Worm (Caenorhabditis elegans) whole organism, young adult: ENCODE measurements around the gene F45D11.7.
"Not testable (repeated sequence)": the region's sequence is repeated elsewhere in the genome, so short reads cannot be mapped to it uniquely, and the experiment has no call there.

Experiments used
- B0019.2 ChIP-seq: fragments of 200-800 bp; sonication (Bioruptor generic); conservative IDR thresholded peaks from 2 replicates; pipeline ENCODE4 v1.3.6; 2022; ENCODE audit warnings: missing genetic modification reagents, missing genetic modification characterization, missing compliant biosample characterization
- B0261.1 ChIP-seq: sonication (generic microtip); optimal IDR thresholded peaks from 2 replicates; lab custom pipeline; 2016; ENCODE audit warnings: mild to moderate bottlenecking, missing genetic modification characterization, moderate library complexity, missing compliant biosample characterization
- C17E4.6 ChIP-seq: fragments of 200-800 bp; sonication (Bioruptor generic); IDR thresholded peaks from 2 replicates; pipeline ENCODE4 v1.3.6; 2022; ENCODE audit warnings: missing genetic modification reagents, missing genetic modification characterization, missing compliant biosample characterization
- F23B12.7 ChIP-seq: sonication (generic microtip); optimal IDR thresholded peaks from 2 replicates; lab custom pipeline; 2017; ENCODE audit warnings: missing genetic modification characterization, mild to moderate bottlenecking, missing compliant biosample characterization, antibody characterized with exemption, moderate library complexity; ENCODE audit not compliant: insufficient read depth
- F52B5.7 ChIP-seq: sonication (generic microtip); optimal IDR thresholded peaks from 2 replicates; lab custom pipeline; 2016; ENCODE audit warnings: mild to moderate bottlenecking, missing genetic modification characterization, missing compliant biosample characterization
- K11D2.4 ChIP-seq: fragments of 200-800 bp; sonication (Bioruptor generic); IDR thresholded peaks from 2 replicates; pipeline ENCODE4 v1.3.6; 2022; ENCODE audit warnings: missing genetic modification reagents, missing genetic modification characterization, missing compliant biosample characterization
- T07F8.4 ChIP-seq: sonication (generic microtip); optimal IDR thresholded peaks from 2 replicates; lab custom pipeline; 2016; ENCODE audit warnings: mild to moderate bottlenecking, missing genetic modification characterization, moderate library complexity, missing compliant biosample characterization
- Y53G8AR.9 ChIP-seq: fragments of 200-800 bp; sonication (Bioruptor generic); conservative IDR thresholded peaks from 2 replicates; pipeline ENCODE4 v1.3.6; 2022; ENCODE audit warnings: missing genetic modification reagents, missing genetic modification characterization, missing compliant biosample characterization
- Y67H2A.10 ChIP-seq: fragments of 200-800 bp; sonication (Bioruptor generic); conservative IDR thresholded peaks from 2 replicates; pipeline ENCODE4 v1.3.6; 2022; ENCODE audit warnings: missing genetic modification reagents, missing genetic modification characterization, missing compliant biosample characterization
- aptf-3 ChIP-seq: fragments of 200-800 bp; sonication (Bioruptor generic); IDR thresholded peaks from 2 replicates; pipeline ENCODE4 v1.3.6; 2022; ENCODE audit warnings: missing genetic modification characterization, missing compliant biosample characterization
- atf-7 ChIP-seq: sonication (generic microtip); optimal IDR thresholded peaks from 2 replicates; lab custom pipeline; 2017; ENCODE audit warnings: mild to moderate bottlenecking, missing genetic modification characterization, missing compliant biosample characterization
- attf-3 ChIP-seq: fragments of 200-800 bp; sonication (Bioruptor generic); conservative IDR thresholded peaks from 2 replicates; pipeline ENCODE4 v1.3.6; 2022; ENCODE audit warnings: missing genetic modification reagents, missing genetic modification characterization, missing compliant biosample characterization
- attf-6 ChIP-seq: fragments of 200-800 bp; sonication (Bioruptor generic); IDR thresholded peaks from 2 replicates; pipeline ENCODE4 v1.3.6; 2022; ENCODE audit warnings: missing genetic modification reagents, missing genetic modification characterization, missing compliant biosample characterization
- cebp-1 ChIP-seq, 2 experiments: fragments of 200-800 bp in 1 of 2; sonication (Bioruptor generic) in 1 of 2; sonication (generic microtip) in 1 of 2; IDR thresholded peaks in 1 of 2; optimal IDR thresholded peaks in 1 of 2; 2 replicates each; pipeline versions ENCODE4 v1.3.6 to Lab custom; 2017 to 2022; ENCODE audit warnings: missing compliant biosample characterization in 2 of 2, missing genetic modification characterization in 2 of 2, mild to moderate bottlenecking in 1 of 2, missing genetic modification reagents in 1 of 2, moderate library complexity in 1 of 2
- ceh-79 ChIP-seq: sonication (generic microtip); optimal IDR thresholded peaks from 2 replicates; lab custom pipeline; 2017; ENCODE audit warnings: mild to moderate bottlenecking, missing genetic modification characterization, missing compliant biosample characterization
- ceh-91 ChIP-seq: fragments of 200-800 bp; sonication (Bioruptor generic); IDR thresholded peaks from 2 replicates; pipeline ENCODE4 v1.3.6; 2022; ENCODE audit warnings: missing genetic modification reagents, missing genetic modification characterization, missing compliant biosample characterization
- egrh-3 ChIP-seq: fragments of 200-800 bp; sonication (Bioruptor generic); IDR thresholded peaks from 2 replicates; pipeline ENCODE4 v1.3.6; 2022; ENCODE audit warnings: missing genetic modification reagents, missing genetic modification characterization, missing compliant biosample characterization
- ekl-4 ChIP-seq: fragments of 200-800 bp; sonication (Bioruptor generic); IDR thresholded peaks from 2 replicates; pipeline ENCODE4 v1.3.6; 2022; ENCODE audit warnings: missing genetic modification reagents, missing genetic modification characterization, missing compliant biosample characterization
- gei-17 ChIP-seq: fragments of 200-800 bp; sonication (Bioruptor generic); optimal IDR thresholded peaks from 2 replicates; lab custom pipeline; 2018; ENCODE audit warnings: mild to moderate bottlenecking, missing genetic modification characterization, missing compliant biosample characterization
- hrde-1 ChIP-seq: sonication (generic microtip); optimal IDR thresholded peaks from 2 replicates; lab custom pipeline; 2016; ENCODE audit warnings: missing genetic modification characterization, mild to moderate bottlenecking, missing compliant biosample characterization, moderate library complexity, missing genotype, missing genetic modification reagents, borderline replicate concordance
- lag-1 ChIP-seq: fragments of 200-800 bp; sonication (Bioruptor generic); IDR thresholded peaks from 2 replicates; pipeline ENCODE4 v1.3.6; 2022; ENCODE audit warnings: missing genetic modification reagents, missing genetic modification characterization, missing compliant biosample characterization
- lin-40 ChIP-seq: sonication (generic microtip); optimal IDR thresholded peaks from 2 replicates; lab custom pipeline; 2016; ENCODE audit warnings: missing genetic modification characterization, mild to moderate bottlenecking, missing compliant biosample characterization, missing genotype, missing genetic modification reagents
- lir-1 ChIP-seq: fragments of 200-800 bp; sonication (Bioruptor generic); conservative IDR thresholded peaks from 2 replicates; pipeline ENCODE4 v1.3.6; 2022; ENCODE audit warnings: missing genetic modification reagents, missing genetic modification characterization, missing compliant biosample characterization
- mcd-1 ChIP-seq: fragments of 200-800 bp; sonication (Bioruptor generic); IDR thresholded peaks from 2 replicates; pipeline ENCODE4 v1.3.6; 2022; ENCODE audit warnings: missing genetic modification reagents, missing genetic modification characterization, missing compliant biosample characterization
- mes-4 ChIP-seq: sonication (generic microtip); optimal IDR thresholded peaks from 2 replicates; lab custom pipeline; 2016; ENCODE audit warnings: missing genotype, missing genetic modification characterization, missing compliant biosample characterization
- mxl-1 ChIP-seq: sonication (generic microtip); optimal IDR thresholded peaks from 2 replicates; lab custom pipeline; 2016; ENCODE audit warnings: missing genetic modification characterization, missing compliant biosample characterization
- nfya-2 ChIP-seq: fragments of 200-800 bp; sonication (Bioruptor generic); IDR thresholded peaks from 2 replicates; pipeline ENCODE4 v1.3.6; 2022; ENCODE audit warnings: missing genetic modification reagents, missing genetic modification characterization, missing compliant biosample characterization
- nhr-120 ChIP-seq: fragments of 200-800 bp; sonication (Bioruptor generic); IDR thresholded peaks from 2 replicates; pipeline ENCODE4 v1.3.6; 2022; ENCODE audit warnings: missing genetic modification characterization, missing compliant biosample characterization
- sdz-38 ChIP-seq: sonication (generic microtip); optimal IDR thresholded peaks from 2 replicates; lab custom pipeline; 2016; ENCODE audit warnings: missing genotype, missing genetic modification characterization, missing compliant biosample characterization
- snpc-3.4 ChIP-seq: sonication (generic microtip); optimal IDR thresholded peaks from 2 replicates; lab custom pipeline; 2017; ENCODE audit warnings: missing genetic modification characterization, mild to moderate bottlenecking, missing compliant biosample characterization, antibody characterized with exemption, moderate library complexity, missing genotype, missing genetic modification reagents
- tlf-1 ChIP-seq: fragments of 200-800 bp; sonication (Bioruptor generic); optimal IDR thresholded peaks from 2 replicates; lab custom pipeline; 2018; ENCODE audit warnings: mild to moderate bottlenecking, missing genetic modification characterization, missing compliant biosample characterization
- unc-130 ChIP-seq: sonication (generic microtip); optimal IDR thresholded peaks from 2 replicates; lab custom pipeline; 2016; ENCODE audit warnings: missing genetic modification reagents, missing genetic modification characterization, missing compliant biosample characterization
- xnd-1 ChIP-seq: sonication (generic microtip); optimal IDR thresholded peaks from 2 replicates; lab custom pipeline; 2016; ENCODE audit warnings: missing genotype, missing genetic modification reagents, missing genetic modification characterization, missing compliant biosample characterization

Gene F45D11.7

DNA sequence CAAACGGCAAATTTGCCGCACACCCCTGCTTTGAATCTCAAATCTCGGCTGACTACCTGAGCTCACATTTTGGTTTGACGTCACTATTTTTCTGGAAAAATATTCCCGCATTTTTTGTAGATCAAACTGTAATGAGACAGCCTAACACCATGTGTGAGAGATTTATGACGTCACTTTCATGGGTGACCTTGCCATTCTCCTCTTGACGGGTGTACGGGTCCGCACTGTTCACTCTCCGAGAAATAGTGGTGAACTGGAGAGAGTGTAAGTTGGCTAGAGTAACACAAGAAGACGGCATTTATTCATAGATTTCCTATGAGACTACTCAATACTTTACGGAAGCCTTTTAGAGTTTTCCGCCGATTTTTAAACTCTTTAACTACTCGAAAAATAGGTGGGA lies 8.6 kb upstream of the F45D11.7 start, which contains the start of gene fbxc-40:
Gene fbxc-40, plus strand, starts transcription at position 301 of the 400 bp plus-strand sequence.
- not testable (repeated sequence) for TF ChIP-seq tlf-1; ekl-4; xnd-1 (tag; lab: Kevin White, UChicago)

DNA sequence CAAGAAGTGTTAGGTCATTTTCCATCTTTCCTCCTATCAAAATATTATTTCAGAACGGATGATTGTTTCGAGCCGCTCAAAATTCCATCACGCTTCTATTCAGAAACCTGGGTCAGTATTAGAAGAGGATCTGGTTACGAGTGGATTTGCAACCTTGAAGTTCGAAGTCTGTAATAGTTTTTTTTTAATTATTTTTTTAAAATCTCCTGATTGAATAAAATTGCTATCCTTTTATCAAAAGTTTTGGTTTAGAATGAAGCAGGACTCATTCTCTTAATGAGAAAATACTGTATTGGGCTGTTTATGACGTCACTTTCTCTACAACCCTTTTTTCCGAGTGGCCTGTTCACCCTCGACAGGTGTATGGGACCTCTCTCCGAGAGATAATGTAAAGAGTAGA lies 5.9 kb upstream of the F45D11.7 start, which contains the start of gene fbxc-39:
Gene fbxc-39, plus strand, starts transcription at position 301 of the 400 bp plus-strand sequence.
- TF ChIP-seq egrh-3 (GFP tag; lab: Robert Waterston, UW): no peak
- no peak for TF ChIP-seq Y67H2A.10
- TF ChIP-seq nfya-2 (GFP tag; lab: Robert Waterston, UW): no peak
- no peak for TF ChIP-seq lin-40 (tag; lab: Kevin White, UChicago)
- TF ChIP-seq mcd-1: no peak
- TF ChIP-seq attf-3 (GFP tag; lab: Robert Waterston, UW): no peak
- TF ChIP-seq cebp-1 (GFP tag; IDR thresholded peaks at IDR 0.05; lab: Robert Waterston, UW): no peak
- TF ChIP-seq cebp-1 (tag; optimal IDR thresholded peaks at IDR 0.05; lab: Kevin White, UChicago): no peak
- TF ChIP-seq atf-7 (tag; lab: Kevin White, UChicago): no peak
- no peak for TF ChIP-seq mxl-1
- TF ChIP-seq T07F8.4 (tag; lab: Kevin White, UChicago): no peak

DNA sequence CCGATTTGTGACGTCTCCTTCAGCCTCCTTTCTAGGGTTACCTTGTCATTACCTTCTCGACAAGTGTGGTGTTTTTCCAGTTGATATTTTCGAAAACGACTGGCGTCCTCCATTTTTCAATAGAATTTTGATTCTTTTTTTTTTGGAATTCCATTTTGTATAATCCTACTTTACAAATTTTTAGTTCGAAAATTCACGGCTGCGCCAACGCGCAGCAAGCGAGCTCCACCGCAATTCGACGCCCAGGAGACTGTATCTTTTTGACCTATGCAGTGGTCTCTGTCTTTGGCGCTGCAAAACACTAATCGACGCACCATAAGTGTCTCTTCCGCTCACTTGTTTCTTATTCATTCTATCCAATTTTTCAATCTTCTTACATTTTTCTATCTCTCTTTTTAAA lies 3.0 kb upstream of the F45D11.7 start, which contains the start of gene fbxc-42:
Gene fbxc-42, plus strand, starts transcription at position 301 of the 400 bp plus-strand sequence.
- TF ChIP-seq hrde-1 (tag; lab: Kevin White, UChicago) (no peak), aptf-3 (no peak), F23B12.7 (tag; lab: Kevin White, UChicago) (no peak), attf-6 (GFP tag; lab: Robert Waterston, UW) (no peak), ceh-79 (tag; lab: Kevin White, UChicago) (no peak), sdz-38 (tag; lab: Kevin White, UChicago) (no peak), unc-130 (GFP tag; lab: Kevin White, UChicago) (no peak), B0261.1 (tag; lab: Kevin White, UChicago) (no peak), attf-3 (GFP tag; lab: Robert Waterston, UW) (no peak), Y53G8AR.9 (GFP tag; lab: Robert Waterston, UW) (no peak), ekl-4 (no peak), mxl-1 (no peak), gei-17 (no peak)

DNA sequence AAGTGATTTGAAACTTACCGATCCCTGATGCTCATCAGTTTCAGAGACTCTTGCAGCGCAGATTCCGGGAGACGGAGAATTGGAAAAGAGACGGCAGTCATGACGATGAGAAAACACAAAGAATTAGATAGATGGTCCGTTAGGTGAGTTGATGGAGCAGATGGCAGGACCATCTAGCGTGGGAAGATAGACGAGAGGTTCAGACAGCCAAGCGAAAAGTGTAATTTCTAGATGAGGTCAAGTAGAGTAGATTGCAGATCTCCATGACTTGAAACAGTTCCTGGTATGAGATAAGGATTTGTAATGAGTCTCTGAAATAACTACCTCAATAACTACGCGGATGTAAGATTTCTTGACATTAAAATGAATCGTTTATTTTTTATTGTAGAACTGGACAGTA lies 1.8 kb downstream of the F45D11.7 start, which contains the start of gene F45D11.11:
Gene F45D11.11, minus strand, starts transcription at position 101 of the 400 bp plus-strand sequence.
- TF ChIP-seq F52B5.7 (tag; lab: Kevin White, UChicago); ceh-91 (GFP tag; lab: Robert Waterston, UW); mcd-1: not testable (repeated sequence)

DNA sequence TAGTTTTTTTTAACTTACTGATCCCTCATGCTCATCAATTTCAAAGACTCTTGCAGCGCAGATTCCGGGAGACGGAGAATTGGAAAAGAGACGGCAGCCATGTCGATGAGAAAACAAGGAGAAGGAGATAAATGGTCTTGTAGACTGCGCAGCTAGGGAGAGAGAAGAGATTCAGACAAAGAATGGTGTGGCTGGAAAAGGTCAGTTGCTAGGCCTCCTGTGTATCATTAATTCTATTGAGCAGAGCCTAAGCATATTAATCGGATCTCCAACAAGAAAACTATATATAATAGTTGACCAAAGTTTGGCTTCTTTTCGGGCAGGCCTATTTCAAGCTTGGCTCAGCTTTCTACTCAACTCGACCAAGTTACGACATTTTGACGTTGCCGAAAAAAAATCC lies 5.2 kb downstream of the F45D11.7 start, which contains the start of gene fbxb-29:
Gene fbxb-29, minus strand, starts transcription at position 101 of the 400 bp plus-strand sequence.
- no peak for TF ChIP-seq B0019.2 (GFP tag; lab: Robert Waterston, UW)

DNA sequence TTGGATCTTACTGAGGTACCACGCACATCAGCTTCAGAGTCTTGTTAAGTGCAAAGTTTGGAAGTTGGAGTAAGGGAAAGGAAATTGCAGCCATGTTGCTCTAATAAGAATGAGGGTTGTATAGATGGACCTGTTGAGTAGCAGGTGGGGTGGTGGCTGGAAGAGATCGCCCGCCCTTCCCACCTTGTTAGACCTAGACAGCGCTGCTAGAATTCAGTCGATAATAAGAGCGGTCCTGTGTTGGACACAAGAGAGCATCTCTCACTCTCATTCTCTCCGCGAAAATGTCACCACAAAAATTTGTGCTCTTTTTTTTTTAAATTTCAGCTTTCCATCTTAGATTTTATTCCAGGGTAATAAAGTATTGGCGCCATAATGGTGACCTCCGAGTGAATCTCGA lies 7.0 kb downstream of the F45D11.7 start, which contains the start of the genes fbxb-30 and F45D11.5:
Gene fbxb-30, minus strand, starts transcription at position 101 of the 400 bp plus-strand sequence.
Gene F45D11.5, plus strand, starts transcription at position 352 of the 400 bp plus-strand sequence.
- TF ChIP-seq ceh-79 (tag; lab: Kevin White, UChicago) (no peak), lag-1 (GFP tag; lab: Robert Waterston, UW) (no peak), C17E4.6 (no peak), snpc-3.4 (tag; lab: Kevin White, UChicago) (no peak), nhr-120 (GFP tag; lab: Robert Waterston, UW) (no peak), lir-1 (no peak), unc-130 (GFP tag; lab: Kevin White, UChicago) (no peak), atf-7 (tag; lab: Kevin White, UChicago) (no peak), Y67H2A.10 (no peak), K11D2.4 (GFP tag; lab: Robert Waterston, UW) (no peak), xnd-1 (tag; lab: Kevin White, UChicago) (no peak), aptf-3 (no peak), mes-4 (no peak)
